Worm (Caenorhabditis elegans) whole organism, late embryonic: ENCODE measurements around the gene fzy-1.

Experiments
- hlh-15 ChIP-seq: sonication (generic microtip); optimal IDR thresholded peaks from 2 replicates; lab custom pipeline; 2016; ENCODE audit warnings: missing genetic modification characterization, missing compliant biosample characterization
- pag-3 ChIP-seq: sonication (generic microtip); optimal IDR thresholded peaks from 2 replicates; lab custom pipeline; 2016; ENCODE audit warnings: missing compliant biosample characterization, missing genetic modification characterization, borderline replicate concordance

- TF ChIP-seq pag-3 (tag; lab: Kevin White, UChicago) (no peak), hlh-15 (peak; percentile 39)
Observed at ce11 chrII:5543476-5544144, 43.0 kb downstream of the fzy-1 start.
